Fruit fly (Drosophila melanogaster) whole organism, embryonic: Measurements from ENCODE around the gene CG10214.

ENCODE experiments used
- Adf1 ChIP-seq: fragments of 200-800 bp; sonication (Bioruptor generic); IDR thresholded peaks from 2 replicates; pipeline ENCODE4 v1.3.6; 2022; ENCODE audit warnings: missing biosample characterization, missing genetic modification characterization
- B-H1 ChIP-seq: fragments of 200-800 bp; sonication (Bioruptor generic); IDR thresholded peaks from 3 replicates; pipeline ENCODE4 v1.3.6; 2022; ENCODE audit warnings: missing biosample characterization, missing genetic modification characterization
- BEAF-32 ChIP-seq: fragments of 200-800 bp; sonication (Bioruptor generic); optimal IDR thresholded peaks from 3 replicates; lab custom pipeline; 2017; ENCODE audit warnings: missing biosample characterization, missing genetic modification characterization, mild to moderate bottlenecking, moderate library complexity, missing genetic modification reagents
- CG10274 ChIP-seq: fragments of 200-800 bp; sonication (Bioruptor generic); optimal IDR thresholded peaks from 3 replicates; lab custom pipeline; 2017; ENCODE audit warnings: missing biosample characterization, mild to moderate bottlenecking, missing genetic modification characterization
- CG10321 ChIP-seq: fragments of 200-800 bp; sonication (Bioruptor generic); IDR thresholded peaks from 2 replicates; pipeline ENCODE4 v1.3.6; 2022; ENCODE audit warnings: missing biosample characterization, missing genetic modification characterization
- CG11504 ChIP-seq: fragments of 200-800 bp; sonication (Bioruptor generic); optimal IDR thresholded peaks from 3 replicates; lab custom pipeline; 2019; ENCODE audit warnings: missing biosample characterization, mild to moderate bottlenecking, missing genetic modification characterization, moderate library complexity
- CG12071 ChIP-seq: fragments of 200-800 bp; sonication (Bioruptor generic); optimal IDR thresholded peaks from 3 replicates; lab custom pipeline; 2018; ENCODE audit warnings: missing biosample characterization, mild to moderate bottlenecking, missing genetic modification characterization
- CG12744 ChIP-seq: fragments of 200-800 bp; sonication (Bioruptor generic); optimal IDR thresholded peaks from 2 replicates; lab custom pipeline; 2016; ENCODE audit warnings: missing biosample characterization, missing genetic modification characterization
- CG30431 ChIP-seq: fragments of 200-800 bp; sonication (Bioruptor generic); optimal IDR thresholded peaks from 2 replicates; lab custom pipeline; 2017; ENCODE audit warnings: missing biosample characterization, missing genetic modification characterization
- CG34376 ChIP-seq: fragments of 200-800 bp; sonication (Bioruptor generic); optimal IDR thresholded peaks from 2 replicates; lab custom pipeline; 2018; ENCODE audit warnings: missing biosample characterization, mild to moderate bottlenecking, missing genetic modification characterization
- CG3847 ChIP-seq: fragments of 200-800 bp; sonication (Bioruptor generic); IDR thresholded peaks from 2 replicates; pipeline ENCODE4 v1.3.6; 2022; ENCODE audit warnings: missing biosample characterization, missing genetic modification characterization
- CG4282 ChIP-seq: fragments of 200-800 bp; sonication (Bioruptor generic); optimal IDR thresholded peaks from 2 replicates; lab custom pipeline; 2016; ENCODE audit warnings: missing biosample characterization, missing genetic modification characterization
- CG4360 ChIP-seq: fragments of 200-800 bp; sonication (Bioruptor generic); IDR thresholded peaks from 2 replicates; pipeline ENCODE4 v1.3.6; 2022; ENCODE audit warnings: missing biosample characterization, missing genetic modification characterization
- CG5245 ChIP-seq: fragments of 200-800 bp; sonication (Bioruptor generic); optimal IDR thresholded peaks from 3 replicates; lab custom pipeline; 2016; ENCODE audit warnings: missing biosample characterization, missing genetic modification characterization
- CG7839 ChIP-seq: fragments of 200-800 bp; sonication (Bioruptor generic); optimal IDR thresholded peaks from 3 replicates; lab custom pipeline; 2018; ENCODE audit warnings: missing biosample characterization, mild to moderate bottlenecking, missing genetic modification characterization, moderate library complexity
- CG9817 ChIP-seq: fragments of 200-800 bp; sonication (Bioruptor generic); optimal IDR thresholded peaks from 2 replicates; lab custom pipeline; 2018; ENCODE audit warnings: missing biosample characterization, mild to moderate bottlenecking, missing genetic modification characterization, moderate library complexity
- Dip3 ChIP-seq: fragments of 200-800 bp; sonication (Bioruptor generic); optimal IDR thresholded peaks from 3 replicates; lab custom pipeline; 2016; ENCODE audit warnings: missing biosample characterization, missing genetic modification characterization
- Dref ChIP-seq: fragments of 200-800 bp; sonication (Bioruptor generic); IDR thresholded peaks from 2 replicates; pipeline ENCODE4 v1.3.6; 2022; ENCODE audit warnings: missing biosample characterization, missing genetic modification characterization
- Fer2 ChIP-seq: fragments of 200-800 bp; sonication (Bioruptor generic); optimal IDR thresholded peaks from 2 replicates; lab custom pipeline; 2018; ENCODE audit warnings: missing biosample characterization, mild to moderate bottlenecking, missing genetic modification characterization, moderate library complexity
- H15 ChIP-seq: fragments of 200-800 bp; sonication (Bioruptor generic); IDR thresholded peaks from 3 replicates; pipeline ENCODE4 v1.3.6; 2022; ENCODE audit warnings: missing biosample characterization, missing genetic modification characterization
- HLH3B ChIP-seq: fragments of 200-800 bp; sonication (Bioruptor generic); IDR thresholded peaks from 2 replicates; pipeline ENCODE4 v1.3.6; 2022; ENCODE audit warnings: missing biosample characterization, missing genetic modification characterization
- HLHmδ ChIP-seq: fragments of 200-800 bp; sonication (Bioruptor generic); optimal IDR thresholded peaks from 2 replicates; lab custom pipeline; 2018; ENCODE audit warnings: missing biosample characterization, mild to moderate bottlenecking, missing genetic modification characterization, moderate library complexity
- Hmr ChIP-seq: fragments of 200-800 bp; sonication (Bioruptor generic); optimal IDR thresholded peaks from 3 replicates; lab custom pipeline; 2017; ENCODE audit warnings: mild to moderate bottlenecking, missing biosample characterization, missing genetic modification reagents, missing genetic modification characterization
- Kr ChIP-seq: fragments of 200-800 bp; sonication (Bioruptor generic); optimal IDR thresholded peaks from 2 replicates; lab custom pipeline; 2017; ENCODE audit warnings: missing biosample characterization, mild to moderate bottlenecking, missing genetic modification characterization
- MBD-R2 ChIP-seq: fragments of 200-800 bp; sonication (Bioruptor generic); IDR thresholded peaks from 2 replicates; pipeline ENCODE4 v1.3.6; 2022; ENCODE audit warnings: missing biosample characterization, missing genetic modification characterization
- Myb ChIP-seq: fragments of 200-800 bp; sonication (Bioruptor generic); optimal IDR thresholded peaks from 2 replicates; lab custom pipeline; 2016; ENCODE audit warnings: missing biosample characterization, missing genetic modification characterization
- Rx ChIP-seq: fragments of 200-800 bp; sonication (Bioruptor generic); IDR thresholded peaks from 2 replicates; pipeline ENCODE4 v1.3.6; 2022; ENCODE audit warnings: missing biosample characterization, missing genetic modification characterization
- Scr ChIP-seq: fragments of 200-800 bp; sonication (Bioruptor generic); IDR thresholded peaks from 2 replicates; pipeline ENCODE4 v1.3.6; 2022; ENCODE audit warnings: missing biosample characterization, missing genetic modification characterization; ENCODE audit not compliant: partially characterized antibody
- Xrp1 ChIP-seq: fragments of 200-800 bp; sonication (Bioruptor generic); IDR thresholded peaks from 2 replicates; pipeline ENCODE4 v1.3.6; 2022; ENCODE audit warnings: missing biosample characterization, missing genetic modification characterization
- bigmax ChIP-seq: fragments of 200-800 bp; sonication (Bioruptor generic); optimal IDR thresholded peaks from 2 replicates; lab custom pipeline; 2018; ENCODE audit warnings: missing biosample characterization, mild to moderate bottlenecking, missing genetic modification characterization
- chif ChIP-seq, 2 experiments: fragments of 200-800 bp; sonication (Bioruptor generic); optimal IDR thresholded peaks; 3 replicates each; lab custom pipeline; 2016; ENCODE audit warnings: missing biosample characterization in 2 of 2, missing genetic modification characterization in 2 of 2
- corto ChIP-seq: fragments of 200-800 bp; sonication (Bioruptor generic); optimal IDR thresholded peaks from 2 replicates; lab custom pipeline; 2016; ENCODE audit warnings: missing biosample characterization, mild to moderate bottlenecking, missing genetic modification characterization, moderate library complexity
- dmrt11E ChIP-seq: fragments of 200-800 bp; sonication (Bioruptor generic); optimal IDR thresholded peaks from 3 replicates; lab custom pipeline; 2018; ENCODE audit warnings: missing biosample characterization, mild to moderate bottlenecking, missing genetic modification characterization, moderate library complexity
- emc ChIP-seq: fragments of 200-800 bp; sonication (Bioruptor generic); optimal IDR thresholded peaks from 2 replicates; lab custom pipeline; 2016; ENCODE audit warnings: missing biosample characterization, missing genetic modification characterization
- grau ChIP-seq: fragments of 200-800 bp; optimal IDR thresholded peaks from 3 replicates; lab custom pipeline; 2019; ENCODE audit warnings: missing biosample characterization, mild to moderate bottlenecking, missing genetic modification characterization, moderate library complexity
- hkb ChIP-seq, 2 experiments: fragments of 200-800 bp in 1 of 2; fragments of >200 bp in 1 of 2; sonication (Bioruptor generic) in 1 of 2; IDR thresholded peaks in 1 of 2; optimal IDR thresholded peaks in 1 of 2; 2 replicates each; pipeline versions ENCODE4 v1.3.6 to Lab custom; 2017 to 2022; ENCODE audit warnings: missing biosample characterization in 1 of 2, missing genetic modification characterization in 1 of 2
- insv ChIP-seq, 2 experiments: fragments of 200-800 bp; sonication (Bioruptor generic); optimal IDR thresholded peaks; 3 replicates each; lab custom pipeline; 2016 to 2018; ENCODE audit warnings: missing biosample characterization in 2 of 2, missing genetic modification characterization in 2 of 2
- jigr1 ChIP-seq: fragments of 200-800 bp; sonication (Bioruptor generic); IDR thresholded peaks from 3 replicates; pipeline ENCODE4 v1.3.6; 2022; ENCODE audit warnings: missing biosample characterization, missing genetic modification characterization
- nmo ChIP-seq: fragments of 200-800 bp; sonication (Bioruptor generic); optimal IDR thresholded peaks from 2 replicates; lab custom pipeline; 2018; ENCODE audit warnings: missing biosample characterization, mild to moderate bottlenecking, missing genetic modification characterization, moderate library complexity
- onecut ChIP-seq: fragments of 200-800 bp; sonication (Bioruptor generic); IDR thresholded peaks from 2 replicates; pipeline ENCODE4 v1.3.6; 2022; ENCODE audit warnings: missing biosample characterization, missing genetic modification characterization
- pfk ChIP-seq: fragments of 200-800 bp; sonication (Bioruptor generic); optimal IDR thresholded peaks from 2 replicates; lab custom pipeline; 2018; ENCODE audit warnings: missing biosample characterization, mild to moderate bottlenecking, missing genetic modification characterization, moderate library complexity
- pros ChIP-seq: fragments of 200-800 bp; sonication (Bioruptor generic); optimal IDR thresholded peaks from 3 replicates; lab custom pipeline; 2019; ENCODE audit warnings: missing biosample characterization, mild to moderate bottlenecking, missing genetic modification characterization, moderate library complexity
- psq ChIP-seq: fragments of 200-800 bp; sonication (Bioruptor generic); optimal IDR thresholded peaks from 2 replicates; lab custom pipeline; 2017; ENCODE audit warnings: missing biosample characterization, missing genetic modification characterization
- scrt ChIP-seq: fragments of 200-800 bp; sonication (Bioruptor generic); optimal IDR thresholded peaks from 2 replicates; lab custom pipeline; 2018; ENCODE audit warnings: missing biosample characterization, mild to moderate bottlenecking, missing genetic modification characterization, moderate library complexity
- shn ChIP-seq: fragments of 200-800 bp; sonication (Bioruptor generic); optimal IDR thresholded peaks from 3 replicates; lab custom pipeline; 2016; ENCODE audit warnings: missing biosample characterization, missing genetic modification characterization
- sob ChIP-seq: fragments of 200-800 bp; sonication (Bioruptor generic); IDR thresholded peaks from 2 replicates; pipeline ENCODE4 v1.3.6; 2022; ENCODE audit warnings: missing biosample characterization, missing genetic modification characterization
- tup ChIP-seq: fragments of 200-800 bp; sonication (Bioruptor generic); optimal IDR thresholded peaks from 2 replicates; lab custom pipeline; 2016; ENCODE audit warnings: missing biosample characterization, mild to moderate bottlenecking, missing genetic modification characterization, moderate library complexity

Gene CG10214

DNA sequence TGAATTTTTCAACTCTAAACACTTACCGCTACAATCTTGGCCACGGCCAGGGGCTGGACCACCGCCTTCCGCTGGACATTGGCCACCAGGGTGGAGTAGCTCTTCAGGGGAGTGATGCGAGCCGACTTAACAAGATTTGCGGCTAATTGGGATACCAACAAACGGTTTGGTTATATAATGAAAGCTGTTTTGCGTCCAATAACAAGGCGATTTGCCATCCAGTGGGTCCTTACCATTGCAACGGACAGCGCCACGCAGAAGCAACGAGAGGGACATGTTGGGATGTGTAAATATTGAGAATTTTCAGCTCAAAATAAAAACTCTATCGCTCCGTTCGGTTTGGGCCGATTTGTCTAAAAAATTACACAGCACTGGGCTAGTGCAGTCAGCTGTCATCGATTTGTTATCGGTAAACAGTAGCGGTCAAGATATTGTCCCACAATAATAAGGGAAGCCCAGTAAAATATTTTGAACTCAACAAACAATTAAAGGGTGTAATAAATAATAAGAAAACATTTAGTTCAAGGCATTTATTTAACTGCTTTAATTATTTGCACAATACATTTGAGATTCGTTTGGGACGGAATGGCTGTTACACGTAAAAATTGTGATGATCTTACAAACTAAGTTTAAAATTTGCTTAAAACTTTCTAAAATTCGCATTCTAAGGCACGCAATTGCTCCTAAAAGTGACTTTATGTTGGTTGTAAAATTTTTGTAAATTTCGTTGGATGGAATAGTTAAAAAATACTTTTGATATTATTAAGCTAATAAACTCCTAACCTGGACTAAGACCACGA lies 6.9 kb downstream of the CG10214 start, which contains the start of gene SdhD (continued):
- TF ChIP-seq pfk (no peak), sob (GFP tag; lab: Robert Waterston, UW) (peak; percentile 40; the same call in 1 of the 2 replicates), HLH3B (GFP tag; lab: Robert Waterston, UW) (no peak), Dip3 (GFP tag; lab: Kevin White, UChicago) (no peak), dmrt11E (tag; lab: Kevin White, UChicago) (no peak), CG7839 (tag; lab: Kevin White, UChicago) (peak; percentile 3), insv (GFP tag; optimal IDR thresholded peaks at IDR 0.05; lab: Kevin White, UChicago) (no peak), Xrp1 (no peak), CG12071 (GFP tag; lab: Kevin White, UChicago) (no peak), CG30431 (GFP tag; lab: Kevin White, UChicago) (no peak), Fer2 (tag; lab: Kevin White, UChicago) (no peak), shn (peak; percentile 0), jigr1 (GFP tag; lab: Robert Waterston, UW) (no peak), corto (no peak), CG5245 (no peak), Hmr (GFP tag; lab: Kevin White, UChicago) (peak; percentile 30), MBD-R2 (peak; percentile 93), emc (GFP tag; lab: Kevin White, UChicago) (no peak), scrt (GFP tag; lab: Kevin White, UChicago) (no peak), Myb (GFP tag; lab: Kevin White, UChicago) (peak; percentile 53), Rx (no peak), CG10321 (no peak)

DNA sequence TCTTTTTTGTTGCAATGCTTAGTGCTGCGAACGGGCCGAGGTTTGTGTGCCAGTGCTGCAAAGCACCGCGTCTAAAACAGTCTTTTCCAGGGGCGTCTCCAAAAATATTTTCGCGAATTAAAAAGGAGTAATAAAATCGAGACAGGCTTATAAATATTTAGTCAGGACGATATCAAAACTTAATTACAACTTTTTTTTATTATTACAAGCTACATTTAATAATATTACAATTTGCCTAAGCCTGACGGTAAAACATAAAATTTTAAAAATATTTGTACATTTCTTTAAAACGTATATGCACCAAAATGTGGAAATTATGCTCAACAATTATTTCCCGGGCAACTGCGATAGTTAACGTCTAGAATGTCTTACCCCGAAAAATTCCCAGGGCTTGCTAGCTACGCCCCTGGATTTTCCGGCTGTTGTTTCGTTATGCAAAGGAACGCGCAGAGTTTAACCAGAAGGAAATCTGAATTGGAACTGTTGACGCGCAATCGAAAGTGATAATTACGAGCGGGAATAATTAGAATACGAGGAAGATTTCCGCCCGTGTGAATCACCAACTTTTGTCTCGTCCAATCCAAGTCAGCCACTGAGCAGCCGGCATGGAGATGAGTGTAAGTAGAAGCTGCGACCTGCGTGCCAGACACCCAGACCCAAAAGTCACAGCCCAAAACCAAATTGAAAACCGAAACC lies 9.2 kb downstream of the CG10214 start, which contains the start of the genes PTPMT1 and Hrd3:
TSS of gene PTPMT1 (plus strand) at position 428 of the 696 bp plus-strand sequence.
TSS of gene Hrd3 (minus strand) at position 646 of the 696 bp plus-strand sequence.
- peak; percentile 90 for TF ChIP-seq CG4282 (GFP tag; lab: Kevin White, UChicago)
- TF ChIP-seq pros (GFP tag; lab: Kevin White, UChicago) = peak; percentile 77
- TF ChIP-seq Adf1 (GFP tag; lab: Robert Waterston, UW) = peak; percentile 79
- TF ChIP-seq psq (GFP tag; lab: Kevin White, UChicago) = peak; percentile 96
- peak; percentile 97 for TF ChIP-seq CG12744 (GFP tag; lab: Kevin White, UChicago)
- TF ChIP-seq H15 (GFP tag; lab: Robert Waterston, UW) = peak; percentile 92
- peak; percentile 48 for TF ChIP-seq bigmax (GFP tag; lab: Kevin White, UChicago)
- TF ChIP-seq nmo (GFP tag; lab: Kevin White, UChicago) = peak; percentile 100
- peak; percentile 65 for TF ChIP-seq CG4360 (GFP tag; lab: Robert Waterston, UW)
- no peak for TF ChIP-seq HLHmδ (GFP tag; lab: Kevin White, UChicago)
- peak; percentile 95 for TF ChIP-seq tup (GFP tag; lab: Kevin White, UChicago)
- TF ChIP-seq Dref (GFP tag; lab: Robert Waterston, UW) = peak; percentile 46; the same call in 1 of the 2 replicates
- peak; percentile 98 for TF ChIP-seq CG11504 (tag; lab: Kevin White, UChicago)
- TF ChIP-seq grau (tag; lab: Kevin White, UChicago) = peak; percentile 98
- TF ChIP-seq MBD-R2 = peak; percentile 84
- peak; percentile 99 for TF ChIP-seq Dip3 (GFP tag; lab: Kevin White, UChicago)
- TF ChIP-seq B-H1 = peak; percentile 92
- peak; percentile 88 for TF ChIP-seq onecut
- TF ChIP-seq CG34376 (GFP tag; lab: Kevin White, UChicago) = peak; percentile 99
- TF ChIP-seq CG10274 (GFP tag; lab: Kevin White, UChicago) = peak; percentile 94
- TF ChIP-seq scrt (GFP tag; lab: Kevin White, UChicago) = peak; percentile 92
- TF ChIP-seq hkb (optimal IDR thresholded peaks at IDR 0.05; lab: Kevin White, UChicago) = peak; percentile 69
- TF ChIP-seq hkb (GFP tag; IDR thresholded peaks at IDR 0.05; lab: Robert Waterston, UW) = peak; percentile 96
- peak; percentile 97 to 98 for TF ChIP-seq chif (GFP tag; optimal IDR thresholded peaks at IDR 0.05; lab: Kevin White, UChicago)
- peak; percentile 84 for TF ChIP-seq Kr (GFP tag; lab: Kevin White, UChicago)
- TF ChIP-seq CG3847 (GFP tag; lab: Robert Waterston, UW) = peak; percentile 98
- TF ChIP-seq BEAF-32 (GFP tag; lab: Kevin White, UChicago) = peak; percentile 64
- TF ChIP-seq CG9817 (tag; lab: Kevin White, UChicago) = peak; percentile 98
- 0 out of 2 replicates have a peak, but pooled peaks have one; percentile 26 for TF ChIP-seq Scr (GFP tag; lab: Robert Waterston, UW)
